Worm (Caenorhabditis elegans) whole organism, L1 larva: ENCODE results near the gene cthd-1.

Experiments used
- aha-1 ChIP-seq: fragments of 150-350 bp; optimal IDR thresholded peaks from 2 replicates; lab custom pipeline; 2014; ENCODE audit warnings: missing biosample characterization, missing genetic modification characterization
- ama-1 ChIP-seq: fragments of 150-350 bp; optimal IDR thresholded peaks from 2 replicates; lab custom pipeline; 2014
- dpl-1 ChIP-seq, 3 experiments: fragments of 150-350 bp in 2 of 3; sonication (generic microtip) in 1 of 3; optimal IDR thresholded peaks; 2 replicates each; lab custom pipeline; 2014 to 2017; ENCODE audit warnings: missing biosample characterization in 3 of 3, missing genetic modification characterization in 3 of 3, missing genetic modification reagents in 3 of 3
- lin-13 ChIP-seq: fragments of 150-350 bp; optimal IDR thresholded peaks from 2 replicates; lab custom pipeline; 2014; ENCODE audit warnings: missing biosample characterization, missing genetic modification reagents, missing genetic modification characterization
- lin-15B ChIP-seq: fragments of 150-350 bp; sonication (generic microtip); optimal IDR thresholded peaks from 3 replicates; lab custom pipeline; 2014; ENCODE audit warnings: missing biosample characterization, missing genetic modification characterization
- lin-39 ChIP-seq: fragments of 150-350 bp; optimal IDR thresholded peaks from 2 replicates; lab custom pipeline; 2014; ENCODE audit warnings: missing biosample characterization, missing genetic modification reagents, missing genetic modification characterization
- unc-62 ChIP-seq: fragments of 150-350 bp; optimal IDR thresholded peaks from 2 replicates; lab custom pipeline; 2014; ENCODE audit warnings: missing biosample characterization, missing genetic modification reagents, missing genetic modification characterization

DNA sequence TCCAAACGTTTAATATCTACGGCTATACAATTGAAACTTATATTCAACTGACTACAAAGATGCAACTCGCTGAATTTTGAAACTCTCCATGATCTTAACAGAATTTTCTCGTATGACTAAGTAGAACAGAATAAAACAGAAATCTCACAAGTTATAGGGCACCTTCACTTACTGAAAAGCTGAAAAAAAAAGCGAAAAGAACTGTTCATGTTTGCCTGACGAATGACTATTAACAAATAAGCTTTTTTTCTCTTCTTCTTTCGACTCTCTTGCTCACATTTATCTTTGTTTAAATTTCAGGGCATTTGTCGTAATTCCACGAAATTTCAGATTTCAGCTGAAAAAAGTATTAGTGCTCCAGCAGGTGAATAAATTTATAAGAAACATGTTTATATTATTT is 24.7 kb downstream of the cthd-1 start, which contains the start of gene xbx-6:
- TF ChIP-seq lin-39 (tag; lab: Kevin White, UChicago) = no peak
- TF ChIP-seq aha-1 (tag; lab: Kevin White, UChicago) = no peak
- TF ChIP-seq lin-13 (GFP tag; lab: Kevin White, UChicago) = no peak
- TF ChIP-seq dpl-1 (GFP tag; optimal IDR thresholded peaks at IDR 0.05; lab: Kevin White, UChicago) = no peak
- no peak for TF ChIP-seq unc-62
- no peak for TF ChIP-seq lin-15B
- TF ChIP-seq ama-1 = no peak
